Fruit fly (Drosophila melanogaster) whole organism, embryonic: ENCODE measurements around the gene CG6927.
A peak's percentile ranks its signal among the peaks of the same experiment; 100 is the strongest.

Experiments
- B-H1 ChIP-seq: fragments of 200-800 bp; sonication (Bioruptor generic); IDR thresholded peaks from 3 replicates; pipeline ENCODE4 v1.3.6; 2022; ENCODE audit warnings: missing biosample characterization, missing genetic modification characterization
- CG13775 ChIP-seq: fragments of 200-800 bp; sonication (Bioruptor generic); optimal IDR thresholded peaks from 3 replicates; lab custom pipeline; 2017; ENCODE audit warnings: missing biosample characterization, mild to moderate bottlenecking, missing genetic modification characterization
- CG14014 ChIP-seq: fragments of 200-800 bp; sonication (Bioruptor generic); IDR thresholded peaks from 2 replicates; pipeline ENCODE4 v1.3.6; 2022; ENCODE audit warnings: missing biosample characterization, missing genetic modification characterization
- CG14965 ChIP-seq: fragments of 200-800 bp; sonication (Bioruptor generic); optimal IDR thresholded peaks from 2 replicates; lab custom pipeline; 2016; ENCODE audit warnings: missing biosample characterization, missing genetic modification characterization, borderline replicate concordance
- CG15601 ChIP-seq: fragments of 200-800 bp; sonication (Bioruptor generic); optimal IDR thresholded peaks from 3 replicates; lab custom pipeline; 2019; ENCODE audit warnings: missing biosample characterization, mild to moderate bottlenecking, missing genetic modification characterization, moderate library complexity
- CG1647 ChIP-seq: fragments of 200-800 bp; sonication (Bioruptor generic); optimal IDR thresholded peaks from 3 replicates; lab custom pipeline; 2016; ENCODE audit warnings: missing biosample characterization, missing genetic modification characterization
- CG16813 ChIP-seq: fragments of 200-800 bp; sonication (Bioruptor generic); IDR thresholded peaks from 3 replicates; pipeline ENCODE4 v1.3.6; 2022; ENCODE audit warnings: missing biosample characterization, missing genetic modification characterization; ENCODE audit not compliant: partially characterized antibody
- CG17186 ChIP-seq: fragments of 200-800 bp; sonication (Bioruptor generic); optimal IDR thresholded peaks from 3 replicates; lab custom pipeline; 2017; ENCODE audit warnings: missing biosample characterization, missing genetic modification reagents, missing genetic modification characterization
- CG17612 ChIP-seq: fragments of 200-800 bp; sonication (Bioruptor generic); IDR thresholded peaks from 2 replicates; pipeline ENCODE4 v1.3.6; 2022; ENCODE audit warnings: missing biosample characterization, missing genetic modification characterization
- CG17912 ChIP-seq: fragments of 200-800 bp; sonication (Bioruptor generic); optimal IDR thresholded peaks from 2 replicates; lab custom pipeline; 2018; ENCODE audit warnings: missing biosample characterization, mild to moderate bottlenecking, missing genetic modification characterization
- CG18262 ChIP-seq: fragments of 200-800 bp; optimal IDR thresholded peaks from 3 replicates; lab custom pipeline; 2019; ENCODE audit warnings: missing biosample characterization, mild to moderate bottlenecking, missing genetic modification characterization, moderate library complexity
- CG30020 ChIP-seq: fragments of 200-800 bp; optimal IDR thresholded peaks from 2 replicates; lab custom pipeline; 2019; ENCODE audit warnings: missing biosample characterization, mild to moderate bottlenecking, missing genetic modification characterization, moderate library complexity
- CG3065 ChIP-seq: fragments of 200-800 bp; sonication (Bioruptor generic); optimal IDR thresholded peaks from 2 replicates; lab custom pipeline; 2016; ENCODE audit warnings: missing biosample characterization, missing genetic modification characterization
- CG31224 ChIP-seq: fragments of 200-800 bp; sonication (Bioruptor generic); IDR thresholded peaks from 2 replicates; pipeline ENCODE4 v1.3.6; 2022; ENCODE audit warnings: missing biosample characterization, missing genetic modification characterization
- CG32532 ChIP-seq: fragments of 200-800 bp; sonication (Bioruptor generic); IDR thresholded peaks from 2 replicates; pipeline ENCODE4 v1.3.6; 2022; ENCODE audit warnings: missing biosample characterization, missing genetic modification characterization
- CG33213 ChIP-seq: fragments of 200-800 bp; sonication (Bioruptor generic); optimal IDR thresholded peaks from 3 replicates; lab custom pipeline; 2016; ENCODE audit warnings: missing biosample characterization, missing genetic modification characterization
- CG4282 ChIP-seq: fragments of 200-800 bp; sonication (Bioruptor generic); optimal IDR thresholded peaks from 2 replicates; lab custom pipeline; 2016; ENCODE audit warnings: missing biosample characterization, missing genetic modification characterization
- CG5953 ChIP-seq: fragments of 200-800 bp; sonication (Bioruptor generic); IDR thresholded peaks from 2 replicates; pipeline ENCODE4 v1.3.6; 2022; ENCODE audit warnings: missing biosample characterization, missing genetic modification characterization
- CG7786 ChIP-seq: fragments of 200-800 bp; sonication (Bioruptor generic); optimal IDR thresholded peaks from 2 replicates; lab custom pipeline; 2016; ENCODE audit warnings: missing biosample characterization, missing genetic modification characterization
- CG8281 ChIP-seq: fragments of 200-800 bp; sonication (Bioruptor generic); optimal IDR thresholded peaks from 2 replicates; lab custom pipeline; 2018; ENCODE audit warnings: missing biosample characterization, mild to moderate bottlenecking, missing genetic modification characterization, moderate library complexity
- Dek ChIP-seq: fragments of 200-800 bp; sonication (Bioruptor generic); optimal IDR thresholded peaks from 3 replicates; lab custom pipeline; 2019; ENCODE audit warnings: missing biosample characterization, mild to moderate bottlenecking, missing genetic modification characterization, moderate library complexity
- Ets97D ChIP-seq: fragments of 200-800 bp; sonication (Bioruptor generic); optimal IDR thresholded peaks from 3 replicates; lab custom pipeline; 2016; ENCODE audit warnings: missing biosample characterization, missing genetic modification characterization
- Hmx ChIP-seq: fragments of 200-800 bp; sonication (Bioruptor generic); optimal IDR thresholded peaks from 2 replicates; lab custom pipeline; 2016; ENCODE audit warnings: missing biosample characterization, missing genetic modification characterization
- Max ChIP-seq: fragments of 200-800 bp; sonication (Bioruptor generic); optimal IDR thresholded peaks from 2 replicates; lab custom pipeline; 2016; ENCODE audit warnings: missing biosample characterization, mild to moderate bottlenecking, missing genetic modification characterization
- NC2β ChIP-seq: fragments of 200-800 bp; sonication (Bioruptor generic); optimal IDR thresholded peaks from 2 replicates; lab custom pipeline; 2016; ENCODE audit warnings: missing biosample characterization, missing genetic modification characterization
- Nf-YA ChIP-seq: fragments of 200-800 bp; sonication (Bioruptor generic); IDR thresholded peaks from 2 replicates; pipeline ENCODE4 v1.3.6; 2022; ENCODE audit warnings: missing biosample characterization, missing genetic modification characterization
- Side ChIP-seq: fragments of 200-800 bp; sonication (Bioruptor generic); optimal IDR thresholded peaks from 2 replicates; lab custom pipeline; 2016; ENCODE audit warnings: missing biosample characterization, missing genetic modification characterization
- Spps ChIP-seq: fragments of 200-800 bp; sonication (Bioruptor generic); optimal IDR thresholded peaks from 2 replicates; lab custom pipeline; 2018; ENCODE audit warnings: missing biosample characterization, mild to moderate bottlenecking, missing genetic modification characterization
- Xrp1 ChIP-seq: fragments of 200-800 bp; sonication (Bioruptor generic); IDR thresholded peaks from 2 replicates; pipeline ENCODE4 v1.3.6; 2022; ENCODE audit warnings: missing biosample characterization, missing genetic modification characterization
- btn ChIP-seq: fragments of 200-800 bp; sonication (Bioruptor generic); optimal IDR thresholded peaks from 2 replicates; lab custom pipeline; 2016; ENCODE audit warnings: missing biosample characterization, missing genetic modification characterization
- ci ChIP-seq: fragments of 200-800 bp; sonication (Bioruptor generic); IDR thresholded peaks from 3 replicates; pipeline ENCODE4 v1.3.6; 2022; ENCODE audit warnings: missing biosample characterization, missing genetic modification characterization
- crol ChIP-seq: fragments of 200-800 bp; sonication (Bioruptor generic); IDR thresholded peaks from 2 replicates; pipeline ENCODE4 v1.3.6; 2022; ENCODE audit warnings: missing biosample characterization, missing genetic modification characterization
- danr ChIP-seq: fragments of 200-800 bp; sonication (Bioruptor generic); IDR thresholded peaks from 2 replicates; pipeline ENCODE4 v1.3.6; 2022; ENCODE audit warnings: missing biosample characterization, missing genetic modification characterization
- fru ChIP-seq: fragments of >200 bp; optimal IDR thresholded peaks from 2 replicates; lab custom pipeline; 2017
- fu2 ChIP-seq: fragments of 200-800 bp; sonication (Bioruptor generic); optimal IDR thresholded peaks from 2 replicates; lab custom pipeline; 2016; ENCODE audit warnings: missing biosample characterization, missing genetic modification characterization
- gcm2 ChIP-seq: fragments of 200-800 bp; sonication (Bioruptor generic); optimal IDR thresholded peaks from 2 replicates; lab custom pipeline; 2016; ENCODE audit warnings: missing biosample characterization, missing genetic modification characterization
- hth ChIP-seq: fragments of >200 bp; optimal IDR thresholded peaks from 2 replicates; lab custom pipeline; 2017; ENCODE audit warnings: inconsistent platforms
- ind ChIP-seq: fragments of 200-800 bp; sonication (Bioruptor generic); optimal IDR thresholded peaks from 3 replicates; lab custom pipeline; 2016; ENCODE audit warnings: missing biosample characterization, missing genetic modification characterization
- kay ChIP-seq: fragments of 200-800 bp; sonication (Bioruptor generic); optimal IDR thresholded peaks from 2 replicates; lab custom pipeline; 2016; ENCODE audit warnings: missing biosample characterization, missing genetic modification characterization
- kni ChIP-seq: fragments of 200-800 bp; sonication (Bioruptor generic); optimal IDR thresholded peaks from 3 replicates; lab custom pipeline; 2017; ENCODE audit warnings: mild to moderate bottlenecking, missing biosample characterization, missing genetic modification reagents, missing genetic modification characterization
- lmd ChIP-seq: fragments of 200-800 bp; sonication (Bioruptor generic); IDR thresholded peaks from 2 replicates; pipeline ENCODE4 v1.3.6; 2022; ENCODE audit warnings: missing biosample characterization, missing genetic modification characterization
- mam ChIP-seq: fragments of 200-800 bp; sonication (Bioruptor generic); optimal IDR thresholded peaks from 3 replicates; lab custom pipeline; 2016; ENCODE audit warnings: missing biosample characterization, missing genetic modification characterization
- mld ChIP-seq: fragments of 200-800 bp; sonication (Bioruptor generic); IDR thresholded peaks from 3 replicates; pipeline ENCODE4 v1.3.6; 2022; ENCODE audit warnings: missing biosample characterization, missing genetic modification characterization; ENCODE audit not compliant: partially characterized antibody
- nmo ChIP-seq: fragments of 200-800 bp; sonication (Bioruptor generic); optimal IDR thresholded peaks from 2 replicates; lab custom pipeline; 2018; ENCODE audit warnings: missing biosample characterization, mild to moderate bottlenecking, missing genetic modification characterization, moderate library complexity
- p53 ChIP-seq: fragments of 200-800 bp; sonication (Bioruptor generic); optimal IDR thresholded peaks from 2 replicates; lab custom pipeline; 2016; ENCODE audit warnings: missing biosample characterization, missing genetic modification characterization
- pnt ChIP-seq: fragments of 200-800 bp; sonication (Bioruptor generic); optimal IDR thresholded peaks from 3 replicates; lab custom pipeline; 2016; ENCODE audit warnings: missing biosample characterization, missing genetic modification characterization
- pum ChIP-seq: fragments of 200-800 bp; sonication (Bioruptor generic); optimal IDR thresholded peaks from 2 replicates; lab custom pipeline; 2016; ENCODE audit warnings: missing biosample characterization, missing genetic modification characterization
- sna ChIP-seq: fragments of 200-800 bp; sonication (Bioruptor generic); IDR thresholded peaks from 2 replicates; pipeline ENCODE4 v1.3.6; 2022; ENCODE audit warnings: missing biosample characterization, missing genetic modification characterization; ENCODE audit not compliant: partially characterized antibody
- tin ChIP-seq: fragments of 200-800 bp; sonication (Bioruptor generic); optimal IDR thresholded peaks from 3 replicates; lab custom pipeline; 2016; ENCODE audit warnings: missing biosample characterization, missing genetic modification characterization
- toy ChIP-seq: fragments of 200-800 bp; sonication (Bioruptor generic); IDR thresholded peaks from 2 replicates; pipeline ENCODE4 v1.3.6; 2022; ENCODE audit warnings: missing biosample characterization, missing genetic modification characterization
- unpg ChIP-seq: fragments of 200-800 bp; sonication (Bioruptor generic); optimal IDR thresholded peaks from 3 replicates; lab custom pipeline; 2018; ENCODE audit warnings: missing biosample characterization, mild to moderate bottlenecking, missing genetic modification characterization, moderate library complexity
- vnd ChIP-seq: fragments of 200-800 bp; sonication (Bioruptor generic); IDR thresholded peaks from 3 replicates; pipeline ENCODE4 v1.3.6; 2022; ENCODE audit warnings: missing biosample characterization, missing genetic modification characterization; ENCODE audit not compliant: partially characterized antibody
- wdn ChIP-seq: fragments of 200-800 bp; sonication (Bioruptor generic); IDR thresholded peaks from 2 replicates; pipeline ENCODE4 v1.3.6; 2022; ENCODE audit warnings: missing biosample characterization, missing genetic modification characterization

CG6927 gene

DNA sequence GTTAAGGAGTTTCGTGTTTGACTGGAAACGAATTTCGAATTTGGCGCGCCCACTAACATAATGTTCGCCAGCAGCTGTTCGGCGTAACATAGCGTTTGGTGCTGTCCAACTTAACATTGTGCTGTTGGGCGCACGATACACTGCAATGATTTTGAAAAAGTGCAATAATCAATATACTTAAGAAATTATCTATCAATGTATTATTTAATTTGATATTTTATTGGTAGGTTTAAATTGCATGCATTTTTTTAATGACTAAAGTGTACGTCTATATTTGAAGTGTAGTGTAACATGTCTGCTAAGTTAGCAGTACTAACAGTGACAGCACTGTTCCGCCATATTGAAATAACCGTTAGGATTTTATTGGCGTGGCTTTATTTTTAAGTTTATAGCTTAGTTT lies at the start of gene CG6927 (continued):
- TF ChIP-seq CG8281 (tag; lab: Kevin White, UChicago) (peak; percentile 75), tin (GFP tag; lab: Kevin White, UChicago) (no peak), crol (GFP tag; lab: Robert Waterston, UW) (peak; percentile 62), CG16813 (GFP tag; lab: Robert Waterston, UW) (no peak), pnt (GFP tag; lab: Kevin White, UChicago) (peak; percentile 64), Xrp1 (GFP tag; lab: Robert Waterston, UW) (peak; percentile 96), CG18262 (tag; lab: Kevin White, UChicago) (peak; percentile 77), Nf-YA (GFP tag; lab: Robert Waterston, UW) (peak; percentile 82), fru (lab: Kevin White, UChicago) (no peak), NC2β (GFP tag; lab: Kevin White, UChicago) (no peak), CG31224 (peak; percentile 88), wdn (GFP tag; lab: Robert Waterston, UW) (peak; percentile 60), nmo (GFP tag; lab: Kevin White, UChicago) (peak; percentile 75), pum (GFP tag; lab: Kevin White, UChicago) (peak; percentile 69), CG30020 (tag; lab: Kevin White, UChicago) (peak; percentile 55), CG33213 (GFP tag; lab: Kevin White, UChicago) (no peak), Spps (tag; lab: Kevin White, UChicago) (no peak), B-H1 (peak; percentile 92), CG17186 (peak; percentile 99), danr (GFP tag; lab: Robert Waterston, UW) (peak; percentile 77), Ets97D (GFP tag; lab: Kevin White, UChicago) (no peak), ci (GFP tag; lab: Robert Waterston, UW) (peak; percentile 90), mld (no peak), CG7786 (GFP tag; lab: Kevin White, UChicago) (no peak), btn (GFP tag; lab: Kevin White, UChicago) (no peak), ind (GFP tag; lab: Kevin White, UChicago) (peak; percentile 50), CG32532 (peak; percentile 87), CG5953 (GFP tag; lab: Robert Waterston, UW) (peak; percentile 78), vnd (GFP tag; lab: Robert Waterston, UW) (no peak), toy (GFP tag; lab: Robert Waterston, UW) (peak; percentile 63), fu2 (GFP tag; lab: Kevin White, UChicago) (no peak), kni (GFP tag; lab: Kevin White, UChicago) (no peak), Dek (tag; lab: Kevin White, UChicago) (peak; percentile 68), CG17912 (GFP tag; lab: Kevin White, UChicago) (no peak), unpg (GFP tag; lab: Kevin White, UChicago) (peak; percentile 71), p53 (GFP tag; lab: Kevin White, UChicago) (no peak), CG3065 (no peak), kay (GFP tag; lab: Kevin White, UChicago) (peak; percentile 72), Max (GFP tag; lab: Kevin White, UChicago) (no peak), CG15601 (peak; percentile 41), mam (peak; percentile 76), CG14965 (GFP tag; lab: Kevin White, UChicago) (no peak), CG1647 (no peak), CG14014 (peak; percentile 97), hth (lab: Kevin White, UChicago) (no peak), Side (GFP tag; lab: Kevin White, UChicago) (no peak), sna (GFP tag; lab: Robert Waterston, UW) (no peak), lmd (GFP tag; lab: Robert Waterston, UW) (peak; percentile 93), CG17612 (peak; percentile 35; the same call in 1 of the 2 replicates), gcm2 (GFP tag; lab: Kevin White, UChicago) (no peak), CG13775 (GFP tag; lab: Kevin White, UChicago) (peak; percentile 43), Hmx (peak; percentile 49), CG4282 (GFP tag; lab: Kevin White, UChicago) (no peak)
